Worm (Caenorhabditis elegans) whole organism, L2 larva: ENCODE data around the gene K02D10.3.

ENCODE experiments used
- C34F6.9 ChIP-seq: fragments of 150-350 bp; optimal IDR thresholded peaks from 2 replicates; lab custom pipeline; 2014; ENCODE audit warnings: missing biosample characterization, missing genetic modification characterization
- R02D3.7 ChIP-seq: fragments of 150-350 bp; optimal IDR thresholded peaks from 2 replicates; lab custom pipeline; 2014; ENCODE audit warnings: missing biosample characterization, missing genetic modification characterization
- Y55F3AM.14 ChIP-seq: fragments of 200-800 bp; sonication (Bioruptor generic); optimal IDR thresholded peaks from 2 replicates; lab custom pipeline; 2018; ENCODE audit warnings: mild to moderate bottlenecking, missing genetic modification characterization, missing compliant biosample characterization
- alr-1 ChIP-seq: fragments of 150-350 bp; optimal IDR thresholded peaks from 2 replicates; lab custom pipeline; 2014; ENCODE audit warnings: missing biosample characterization, missing genetic modification characterization
- aly-2 ChIP-seq: fragments of 150-350 bp; optimal IDR thresholded peaks from 2 replicates; lab custom pipeline; 2014; ENCODE audit warnings: missing biosample characterization, missing genetic modification characterization
- ama-1 ChIP-seq: fragments of 150-350 bp; optimal IDR thresholded peaks from 2 replicates; lab custom pipeline; 2018; ENCODE audit warnings: inconsistent platforms
- blmp-1 ChIP-seq: sonication (generic microtip); optimal IDR thresholded peaks from 2 replicates; lab custom pipeline; 2017; ENCODE audit warnings: missing genetic modification characterization, mild to moderate bottlenecking, missing compliant biosample characterization, antibody characterized with exemption, moderate library complexity; ENCODE audit not compliant: insufficient read depth
- ceh-16 ChIP-seq: fragments of 150-350 bp; optimal IDR thresholded peaks from 2 replicates; lab custom pipeline; 2014; ENCODE audit warnings: missing biosample characterization, missing genetic modification characterization
- ceh-82 ChIP-seq: fragments of 150-350 bp; optimal IDR thresholded peaks from 2 replicates; lab custom pipeline; 2014; ENCODE audit warnings: missing biosample characterization, missing genetic modification characterization
- crh-2 ChIP-seq: sonication (generic microtip); optimal IDR thresholded peaks from 2 replicates; lab custom pipeline; 2017; ENCODE audit warnings: missing biosample characterization, missing genetic modification characterization
- dmd-4 ChIP-seq: sonication (generic microtip); optimal IDR thresholded peaks from 2 replicates; lab custom pipeline; 2017; ENCODE audit warnings: missing biosample characterization, missing genetic modification characterization
- egl-27 ChIP-seq: sonication (generic microtip); optimal IDR thresholded peaks from 3 replicates; lab custom pipeline; 2017; ENCODE audit warnings: missing biosample characterization, missing genetic modification reagents, missing genetic modification characterization
- elt-1 ChIP-seq: fragments of 150-350 bp; optimal IDR thresholded peaks from 2 replicates; lab custom pipeline; 2014; ENCODE audit warnings: missing biosample characterization, missing genetic modification characterization
- gmeb-1 ChIP-seq: fragments of 150-350 bp; optimal IDR thresholded peaks from 2 replicates; lab custom pipeline; 2014; ENCODE audit warnings: missing biosample characterization, missing genetic modification characterization
- lin-11 ChIP-seq: fragments of 150-350 bp; sonication (generic microtip); optimal IDR thresholded peaks from 2 replicates; lab custom pipeline; 2014; ENCODE audit warnings: missing biosample characterization, missing genetic modification characterization, inconsistent platforms, mixed read lengths
- lin-13 ChIP-seq: fragments of 150-350 bp; optimal IDR thresholded peaks from 2 replicates; lab custom pipeline; 2014; ENCODE audit warnings: missing biosample characterization, missing genetic modification reagents, missing genetic modification characterization
- lin-39 ChIP-seq: fragments of 150-350 bp; optimal IDR thresholded peaks from 2 replicates; lab custom pipeline; 2014; ENCODE audit warnings: missing biosample characterization, missing genetic modification reagents, missing genetic modification characterization
- lsy-2 ChIP-seq, 2 experiments: fragments of 150-350 bp in 1 of 2; sonication (generic microtip) in 1 of 2; optimal IDR thresholded peaks; 2 replicates each; lab custom pipeline; 2014 to 2017; ENCODE audit warnings: missing biosample characterization in 2 of 2, missing genetic modification characterization in 2 of 2
- mab-5 ChIP-seq: fragments of 150-350 bp; optimal IDR thresholded peaks from 2 replicates; lab custom pipeline; 2014; ENCODE audit warnings: missing biosample characterization, missing genetic modification characterization
- mbf-1 ChIP-seq: sonication (generic microtip); optimal IDR thresholded peaks from 2 replicates; lab custom pipeline; 2017; ENCODE audit warnings: missing biosample characterization, missing genetic modification characterization
- mdl-1 ChIP-seq, 2 experiments: fragments of 150-350 bp in 1 of 2; sonication (generic microtip) in 1 of 2; optimal IDR thresholded peaks; 2 replicates each; lab custom pipeline; 2017; ENCODE audit warnings: missing biosample characterization in 2 of 2, missing genetic modification characterization in 2 of 2
- nhr-10 ChIP-seq: sonication (generic microtip); optimal IDR thresholded peaks from 2 replicates; lab custom pipeline; 2017; ENCODE audit warnings: missing biosample characterization, missing genetic modification characterization
- nhr-11 ChIP-seq: fragments of 150-350 bp; optimal IDR thresholded peaks from 2 replicates; lab custom pipeline; 2014; ENCODE audit warnings: missing biosample characterization, missing genetic modification characterization
- nhr-23 ChIP-seq: fragments of 150-350 bp; optimal IDR thresholded peaks from 2 replicates; lab custom pipeline; 2014; ENCODE audit warnings: missing biosample characterization, missing genetic modification reagents, missing genetic modification characterization
- nhr-237 ChIP-seq: fragments of 150-350 bp; optimal IDR thresholded peaks from 2 replicates; lab custom pipeline; 2014; ENCODE audit warnings: missing biosample characterization, missing genetic modification characterization
- nhr-25 ChIP-seq: fragments of 150-350 bp; sonication (generic microtip); optimal IDR thresholded peaks from 3 replicates; lab custom pipeline; 2014; ENCODE audit warnings: missing biosample characterization, missing genetic modification characterization
- nhr-6 ChIP-seq: fragments of 150-350 bp; optimal IDR thresholded peaks from 2 replicates; lab custom pipeline; 2014; ENCODE audit warnings: missing biosample characterization, missing genetic modification characterization
- sem-4 ChIP-seq: fragments of 150-350 bp; optimal IDR thresholded peaks from 2 replicates; lab custom pipeline; 2014; ENCODE audit warnings: missing biosample characterization, missing genetic modification reagents, missing genetic modification characterization
- skn-1 ChIP-seq: sonication (generic microtip); optimal IDR thresholded peaks from 2 replicates; lab custom pipeline; 2017; ENCODE audit warnings: missing biosample characterization, missing genetic modification characterization
- sma-3 ChIP-seq: sonication (generic microtip); optimal IDR thresholded peaks from 2 replicates; lab custom pipeline; 2016; ENCODE audit warnings: missing genetic modification reagents, missing genetic modification characterization, missing compliant biosample characterization
- sma-9 ChIP-seq, 2 experiments: fragments of 150-350 bp in 1 of 2; sonication (generic microtip) in 1 of 2; optimal IDR thresholded peaks; 2 replicates each; lab custom pipeline; 2014 to 2016; ENCODE audit warnings: missing genetic modification characterization in 2 of 2, mild to moderate bottlenecking in 1 of 2, missing biosample characterization in 1 of 2, missing compliant biosample characterization in 1 of 2, missing genetic modification reagents in 1 of 2, moderate library complexity in 1 of 2
- snpc-4 ChIP-seq: fragments of 150-350 bp; optimal IDR thresholded peaks from 2 replicates; lab custom pipeline; 2014; ENCODE audit warnings: missing biosample characterization, missing genetic modification characterization
- unc-62 ChIP-seq: fragments of 150-350 bp; optimal IDR thresholded peaks from 2 replicates; lab custom pipeline; 2014; ENCODE audit warnings: missing biosample characterization, missing genetic modification reagents, missing genetic modification characterization
- ztf-1 ChIP-seq: fragments of 200-800 bp; sonication (Bioruptor generic); conservative IDR thresholded peaks from 2 replicates; pipeline ENCODE4 v1.3.6; 2022; ENCODE audit warnings: missing genetic modification characterization, missing compliant biosample characterization
- ztf-11 ChIP-seq: sonication (generic microtip); optimal IDR thresholded peaks from 2 replicates; lab custom pipeline; 2017; ENCODE audit warnings: missing biosample characterization, missing genetic modification characterization
- ztf-4 ChIP-seq: fragments of 150-350 bp; optimal IDR thresholded peaks from 2 replicates; lab custom pipeline; 2014; ENCODE audit warnings: missing biosample characterization, missing genetic modification characterization

Gene K02D10.3

ce11 chrIII:8745214-8745613 lies 26.5 kb downstream of the K02D10.3 start:
- no peak for TF ChIP-seq nhr-237 (tag; lab: Kevin White, UChicago)
- TF ChIP-seq unc-62 (GFP tag; lab: Kevin White, UChicago) = no peak
- TF ChIP-seq nhr-10 (tag; lab: Kevin White, UChicago) = no peak
- no peak for TF ChIP-seq snpc-4 (tag; lab: Kevin White, UChicago)
- no peak for TF ChIP-seq nhr-25 (tag; lab: Kevin White, UChicago)
- no peak for TF ChIP-seq mab-5 (tag; lab: Kevin White, UChicago)
- TF ChIP-seq ztf-1 (GFP tag; lab: Robert Waterston, UW) = no peak
- TF ChIP-seq aly-2 (tag; lab: Kevin White, UChicago) = no peak
- no peak for TF ChIP-seq mdl-1 (tag; optimal IDR thresholded peaks at IDR 0.05; lab: Kevin White, UChicago)
- TF ChIP-seq nhr-23 (tag; lab: Kevin White, UChicago) = no peak
- no peak for TF ChIP-seq R02D3.7 (tag; lab: Kevin White, UChicago)
- TF ChIP-seq Y55F3AM.14 = no peak
- no peak for TF ChIP-seq lin-39 (tag; lab: Kevin White, UChicago)

- TF ChIP-seq crh-2 (tag; lab: Kevin White, UChicago) (no peak), nhr-6 (tag; lab: Kevin White, UChicago) (no peak), lin-13 (GFP tag; lab: Kevin White, UChicago) (no peak), lin-11 (no peak), R02D3.7 (tag; lab: Kevin White, UChicago) (no peak), sem-4 (tag; lab: Kevin White, UChicago) (no peak), gmeb-1 (tag; lab: Kevin White, UChicago) (no peak), aly-2 (tag; lab: Kevin White, UChicago) (no peak), C34F6.9 (tag; lab: Kevin White, UChicago) (no peak), mbf-1 (tag; lab: Kevin White, UChicago) (no peak), nhr-11 (no peak), sma-3 (GFP tag; lab: Kevin White, UChicago) (no peak), ceh-16 (no peak), ceh-82 (tag; lab: Kevin White, UChicago) (no peak), mab-5 (tag; lab: Kevin White, UChicago) (no peak), ama-1 (lab: Kevin White, UChicago) (no peak)
Observed at ce11 chrIII:8744765-8745164, 27.0 kb downstream of the K02D10.3 start.

- TF ChIP-seq sma-3 (GFP tag; lab: Kevin White, UChicago) (no peak), egl-27 (tag; lab: Kevin White, UChicago) (no peak), crh-2 (tag; lab: Kevin White, UChicago) (no peak), sem-4 (tag; lab: Kevin White, UChicago) (no peak), ama-1 (lab: Kevin White, UChicago) (no peak), ztf-1 (GFP tag; lab: Robert Waterston, UW) (no peak)
- TF ChIP-seq, all 48 proteins: peak for 0
Observed at ce11 chrIII:8743796-8744404, 27.9 kb downstream of the K02D10.3 start, which contains the start of gene ZK370.6. ZK370.6 (minus strand) TSS chrIII:8743846.

ce11 chrIII:8742584-8742983 lies 29.2 kb downstream of the K02D10.3 start:
- TF ChIP-seq ztf-11 (no peak), nhr-23 (tag; lab: Kevin White, UChicago) (no peak), dmd-4 (no peak), alr-1 (no peak), lin-11 (no peak), skn-1 (tag; lab: Kevin White, UChicago) (no peak), ceh-82 (tag; lab: Kevin White, UChicago) (no peak), R02D3.7 (tag; lab: Kevin White, UChicago) (no peak), nhr-11 (no peak), ztf-4 (no peak), sma-9 (GFP tag; optimal IDR thresholded peaks at IDR 0.05; lab: Kevin White, UChicago) (no peak), sma-9 (tag; optimal IDR thresholded peaks at IDR 0.05; lab: Kevin White, UChicago) (no peak), elt-1 (tag; lab: Kevin White, UChicago) (no peak), lsy-2 (tag; optimal IDR thresholded peaks at IDR 0.05; lab: Kevin White, UChicago) (no peak), blmp-1 (no peak), mbf-1 (tag; lab: Kevin White, UChicago) (no peak)
